Fruit fly (Drosophila melanogaster) whole organism, embryonic: ENCODE measurements around the gene CG9391.

Experiments
- Bgb ChIP-seq: fragments of 200-800 bp; sonication (Bioruptor generic); IDR thresholded peaks from 2 replicates; pipeline ENCODE4 v1.3.6; 2022; ENCODE audit warnings: missing biosample characterization, missing genetic modification characterization; ENCODE audit not compliant: partially characterized antibody
- CG10274 ChIP-seq: fragments of 200-800 bp; sonication (Bioruptor generic); optimal IDR thresholded peaks from 3 replicates; lab custom pipeline; 2017; ENCODE audit warnings: missing biosample characterization, mild to moderate bottlenecking, missing genetic modification characterization
- CG12744 ChIP-seq: fragments of 200-800 bp; sonication (Bioruptor generic); optimal IDR thresholded peaks from 2 replicates; lab custom pipeline; 2016; ENCODE audit warnings: missing biosample characterization, missing genetic modification characterization
- CG12769 ChIP-seq: fragments of 200-800 bp; sonication (Bioruptor generic); optimal IDR thresholded peaks from 2 replicates; lab custom pipeline; 2019; ENCODE audit warnings: missing biosample characterization, mild to moderate bottlenecking, missing genetic modification characterization, moderate library complexity
- CG13624 ChIP-seq: fragments of 200-800 bp; sonication (Bioruptor generic); optimal IDR thresholded peaks from 2 replicates; lab custom pipeline; 2016; ENCODE audit warnings: missing biosample characterization, missing genetic modification characterization
- CG15696 ChIP-seq: fragments of 200-800 bp; sonication (Bioruptor generic); optimal IDR thresholded peaks from 2 replicates; lab custom pipeline; 2019; ENCODE audit warnings: missing biosample characterization, mild to moderate bottlenecking, missing genetic modification characterization, moderate library complexity
- CG18262 ChIP-seq: fragments of 200-800 bp; optimal IDR thresholded peaks from 3 replicates; lab custom pipeline; 2019; ENCODE audit warnings: missing biosample characterization, mild to moderate bottlenecking, missing genetic modification characterization, moderate library complexity
- CG2712 ChIP-seq: fragments of 200-800 bp; optimal IDR thresholded peaks from 3 replicates; lab custom pipeline; 2019; ENCODE audit warnings: missing biosample characterization, mild to moderate bottlenecking, missing genetic modification characterization, moderate library complexity
- CG30431 ChIP-seq: fragments of 200-800 bp; sonication (Bioruptor generic); optimal IDR thresholded peaks from 2 replicates; lab custom pipeline; 2017; ENCODE audit warnings: missing biosample characterization, missing genetic modification characterization
- CG31441 ChIP-seq: fragments of 200-800 bp; sonication (Bioruptor generic); IDR thresholded peaks from 2 replicates; pipeline ENCODE4 v1.3.6; 2022; ENCODE audit warnings: missing biosample characterization, missing genetic modification characterization
- CG3281 ChIP-seq: fragments of 200-800 bp; sonication (Bioruptor generic); optimal IDR thresholded peaks from 3 replicates; lab custom pipeline; 2017; ENCODE audit warnings: missing biosample characterization, mild to moderate bottlenecking, missing genetic modification characterization
- CG3847 ChIP-seq: fragments of 200-800 bp; sonication (Bioruptor generic); IDR thresholded peaks from 2 replicates; pipeline ENCODE4 v1.3.6; 2022; ENCODE audit warnings: missing biosample characterization, missing genetic modification characterization
- CG43689 ChIP-seq: fragments of 200-800 bp; sonication (Bioruptor generic); IDR thresholded peaks from 2 replicates; pipeline ENCODE4 v1.3.6; 2022; ENCODE audit warnings: missing biosample characterization, missing genetic modification characterization
- CG6813 ChIP-seq: fragments of 200-800 bp; sonication (Bioruptor generic); optimal IDR thresholded peaks from 2 replicates; lab custom pipeline; 2017; ENCODE audit warnings: missing biosample characterization, missing genetic modification characterization, mild to moderate bottlenecking, moderate library complexity, missing genetic modification reagents
- CG7963 ChIP-seq: fragments of 200-800 bp; sonication (Bioruptor generic); IDR thresholded peaks from 3 replicates; pipeline ENCODE4 v1.3.6; 2022; ENCODE audit warnings: missing biosample characterization, missing genetic modification characterization; ENCODE audit not compliant: partially characterized antibody
- D19B ChIP-seq: fragments of 200-800 bp; sonication (Bioruptor generic); optimal IDR thresholded peaks from 2 replicates; lab custom pipeline; 2017; ENCODE audit warnings: missing biosample characterization, mild to moderate bottlenecking, missing genetic modification characterization
- Dbx ChIP-seq: fragments of 200-800 bp; sonication (Bioruptor generic); IDR thresholded peaks from 3 replicates; pipeline ENCODE4 v1.3.6; 2022; ENCODE audit warnings: missing biosample characterization, missing genetic modification characterization
- Drgx ChIP-seq: fragments of 200-800 bp; sonication (Bioruptor generic); IDR thresholded peaks from 2 replicates; pipeline ENCODE4 v1.3.6; 2022; ENCODE audit warnings: missing biosample characterization, missing genetic modification characterization
- Ets65A ChIP-seq: fragments of 200-800 bp; sonication (Bioruptor generic); peaks from one replicate; lab custom pipeline; 2016; ENCODE audit warnings: missing biosample characterization, missing genetic modification characterization
- Fer3 ChIP-seq: fragments of 200-800 bp; sonication (Bioruptor generic); optimal IDR thresholded peaks from 2 replicates; lab custom pipeline; 2018; ENCODE audit warnings: missing biosample characterization, mild to moderate bottlenecking, missing genetic modification characterization, moderate library complexity
- Gug ChIP-seq: fragments of 200-800 bp; sonication (Bioruptor generic); IDR thresholded peaks from 4 replicates; pipeline ENCODE4 v1.3.6; 2022; ENCODE audit warnings: missing biosample characterization, missing genetic modification characterization
- HLH4C ChIP-seq: fragments of 200-800 bp; sonication (Bioruptor generic); IDR thresholded peaks from 3 replicates; pipeline ENCODE4 v1.3.6; 2022; ENCODE audit warnings: missing biosample characterization, missing genetic modification characterization; ENCODE audit not compliant: partially characterized antibody
- Hmr ChIP-seq: fragments of 200-800 bp; sonication (Bioruptor generic); optimal IDR thresholded peaks from 3 replicates; lab custom pipeline; 2017; ENCODE audit warnings: mild to moderate bottlenecking, missing biosample characterization, missing genetic modification reagents, missing genetic modification characterization
- Med ChIP-seq: fragments of 200-800 bp; sonication (Bioruptor generic); peaks from one replicate; lab custom pipeline; 2016; ENCODE audit warnings: missing biosample characterization, missing genetic modification characterization, mild to moderate bottlenecking, inconsistent platforms, moderate library complexity
- Neu2 ChIP-seq: fragments of 200-800 bp; sonication (Bioruptor generic); optimal IDR thresholded peaks from 3 replicates; lab custom pipeline; 2016; ENCODE audit warnings: missing biosample characterization, missing genetic modification characterization, borderline replicate concordance
- Opbp ChIP-seq: fragments of 200-800 bp; sonication (Bioruptor generic); IDR thresholded peaks from 3 replicates; pipeline ENCODE4 v1.3.6; 2022; ENCODE audit warnings: missing biosample characterization, missing genetic modification characterization; ENCODE audit not compliant: partially characterized antibody
- Scr ChIP-seq: fragments of 200-800 bp; sonication (Bioruptor generic); IDR thresholded peaks from 2 replicates; pipeline ENCODE4 v1.3.6; 2022; ENCODE audit warnings: missing biosample characterization, missing genetic modification characterization; ENCODE audit not compliant: partially characterized antibody
- Side ChIP-seq: fragments of 200-800 bp; sonication (Bioruptor generic); optimal IDR thresholded peaks from 2 replicates; lab custom pipeline; 2016; ENCODE audit warnings: missing biosample characterization, missing genetic modification characterization
- Sox102F ChIP-seq: fragments of 200-800 bp; sonication (Bioruptor generic); optimal IDR thresholded peaks from 2 replicates; lab custom pipeline; 2018; ENCODE audit warnings: missing biosample characterization, mild to moderate bottlenecking, missing genetic modification characterization, moderate library complexity
- Trl ChIP-seq, 3 experiments: fragments of >200 bp in 2 of 3; fragments of 200-800 bp in 1 of 3; sonication (Bioruptor generic) in 1 of 3; optimal IDR thresholded peaks; 2 replicates in 1 of 3; 3 replicates in 2 of 3; lab custom pipeline; 2016 to 2017; ENCODE audit warnings: missing biosample characterization in 1 of 3, missing genetic modification characterization in 1 of 3
- Usf ChIP-seq: fragments of 200-800 bp; sonication (Bioruptor generic); optimal IDR thresholded peaks from 2 replicates; lab custom pipeline; 2017; ENCODE audit warnings: missing genotype, missing biosample characterization, missing genetic modification characterization
- Xbp1 ChIP-seq: fragments of 200-800 bp; sonication (Bioruptor generic); optimal IDR thresholded peaks from 3 replicates; lab custom pipeline; 2016; ENCODE audit warnings: missing biosample characterization, mild to moderate bottlenecking, missing genetic modification characterization
- al ChIP-seq: fragments of 200-800 bp; sonication (Bioruptor generic); IDR thresholded peaks from 2 replicates; pipeline ENCODE4 v1.3.6; 2022; ENCODE audit warnings: missing biosample characterization, missing genetic modification characterization
- ash1 ChIP-seq: fragments of 200-800 bp; sonication (Bioruptor generic); optimal IDR thresholded peaks from 2 replicates; lab custom pipeline; 2018; ENCODE audit warnings: missing biosample characterization, mild to moderate bottlenecking, missing genetic modification characterization
- bbx ChIP-seq: fragments of 200-800 bp; sonication (Bioruptor generic); IDR thresholded peaks from 2 replicates; pipeline ENCODE4 v1.3.6; 2022; ENCODE audit warnings: missing biosample characterization, missing genetic modification characterization; ENCODE audit not compliant: partially characterized antibody
- da ChIP-seq: fragments of 200-800 bp; sonication (Bioruptor generic); optimal IDR thresholded peaks from 2 replicates; lab custom pipeline; 2016; ENCODE audit warnings: missing biosample characterization, missing genetic modification characterization
- eyg ChIP-seq: fragments of 200-800 bp; sonication (Bioruptor generic); optimal IDR thresholded peaks from 3 replicates; lab custom pipeline; 2016; ENCODE audit warnings: missing biosample characterization, missing genetic modification characterization
- gce ChIP-seq: fragments of 200-800 bp; sonication (Bioruptor generic); IDR thresholded peaks from 3 replicates; pipeline ENCODE4 v1.3.6; 2022; ENCODE audit warnings: missing biosample characterization, missing genetic modification characterization
- gem ChIP-seq: fragments of 200-800 bp; sonication (Bioruptor generic); optimal IDR thresholded peaks from 2 replicates; lab custom pipeline; 2019; ENCODE audit warnings: missing biosample characterization, mild to moderate bottlenecking, missing genetic modification characterization, moderate library complexity
- mirr ChIP-seq: fragments of 200-800 bp; sonication (Bioruptor generic); optimal IDR thresholded peaks from 3 replicates; lab custom pipeline; 2018; ENCODE audit warnings: missing biosample characterization, mild to moderate bottlenecking, missing genetic modification characterization
- nerfin-2 ChIP-seq: fragments of 200-800 bp; sonication (Bioruptor generic); IDR thresholded peaks from 2 replicates; pipeline ENCODE4 v1.3.6; 2022; ENCODE audit warnings: missing biosample characterization, missing genetic modification characterization; ENCODE audit not compliant: partially characterized antibody
- pb ChIP-seq: fragments of 200-800 bp; sonication (Bioruptor generic); optimal IDR thresholded peaks from 3 replicates; lab custom pipeline; 2016; ENCODE audit warnings: missing biosample characterization, missing genetic modification characterization
- row ChIP-seq: fragments of 200-800 bp; sonication (Bioruptor generic); IDR thresholded peaks from 3 replicates; pipeline ENCODE4 v1.3.6; 2022; ENCODE audit warnings: missing biosample characterization, missing genetic modification characterization
- sc ChIP-seq, 3 experiments: fragments of >200 bp in 2 of 3; fragments of 200-800 bp in 1 of 3; sonication (Bioruptor generic) in 1 of 3; optimal IDR thresholded peaks; 2 replicates in 2 of 3; 3 replicates in 1 of 3; lab custom pipeline; 2017; ENCODE audit warnings: mild to moderate bottlenecking in 1 of 3, missing biosample characterization in 1 of 3, missing genetic modification characterization in 1 of 3, missing genetic modification reagents in 1 of 3
- tna ChIP-seq: fragments of 200-800 bp; sonication (Bioruptor generic); IDR thresholded peaks from 2 replicates; pipeline ENCODE4 v1.3.6; 2022; ENCODE audit warnings: missing biosample characterization, missing genetic modification characterization; ENCODE audit not compliant: partially characterized antibody
- zf30C ChIP-seq: fragments of 200-800 bp; sonication (Bioruptor generic); optimal IDR thresholded peaks from 3 replicates; lab custom pipeline; 2018; ENCODE audit warnings: missing biosample characterization, mild to moderate bottlenecking, missing genetic modification characterization

The CG9391 gene

DNA sequence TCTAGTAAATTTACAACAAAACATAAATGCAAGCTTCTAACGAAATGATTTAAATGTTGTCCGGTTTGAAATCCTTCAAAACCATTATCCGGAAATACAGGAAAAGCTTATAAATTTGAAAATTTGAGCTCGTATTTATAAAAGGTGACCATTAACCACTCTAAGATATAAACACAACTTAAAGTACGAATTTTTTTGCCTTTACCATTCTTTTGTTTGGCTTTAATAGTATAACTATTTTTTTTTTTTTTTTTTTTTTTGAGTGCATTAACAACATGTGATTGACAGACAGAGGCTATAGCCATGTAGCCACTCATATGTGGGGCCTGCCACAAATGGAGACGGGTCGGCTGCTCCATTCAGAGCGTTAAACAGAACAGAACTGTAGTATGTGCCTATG lies 24.7 kb downstream of the CG9391 start:
- TF ChIP-seq CG43689 (GFP tag; lab: Robert Waterston, UW) = no peak
- TF ChIP-seq CG30431 (GFP tag; lab: Kevin White, UChicago) = no peak
- no peak for TF ChIP-seq Dbx
- TF ChIP-seq gem (tag; lab: Kevin White, UChicago) = peak; percentile 19
- no peak for TF ChIP-seq CG6813 (GFP tag; lab: Kevin White, UChicago)
- no peak for TF ChIP-seq eyg (GFP tag; lab: Kevin White, UChicago)
- TF ChIP-seq Usf (GFP tag; lab: Kevin White, UChicago) = no peak
- TF ChIP-seq Sox102F (GFP tag; lab: Kevin White, UChicago) = peak; percentile 1
- TF ChIP-seq Drgx (GFP tag; lab: Robert Waterston, UW) = 0 out of 2 replicates have a peak, but pooled peaks have one; percentile 23
- TF ChIP-seq CG2712 (tag; lab: Kevin White, UChicago) = peak; percentile 0
- TF ChIP-seq CG18262 (tag; lab: Kevin White, UChicago) = peak; percentile 5
- TF ChIP-seq CG15696 (tag; lab: Kevin White, UChicago) = no peak
- 0 out of 2 replicates have a peak, but pooled peaks have one; percentile 20 for TF ChIP-seq CG31441 (GFP tag; lab: Robert Waterston, UW)
- TF ChIP-seq, all 482 proteins: peak for 6

DNA sequence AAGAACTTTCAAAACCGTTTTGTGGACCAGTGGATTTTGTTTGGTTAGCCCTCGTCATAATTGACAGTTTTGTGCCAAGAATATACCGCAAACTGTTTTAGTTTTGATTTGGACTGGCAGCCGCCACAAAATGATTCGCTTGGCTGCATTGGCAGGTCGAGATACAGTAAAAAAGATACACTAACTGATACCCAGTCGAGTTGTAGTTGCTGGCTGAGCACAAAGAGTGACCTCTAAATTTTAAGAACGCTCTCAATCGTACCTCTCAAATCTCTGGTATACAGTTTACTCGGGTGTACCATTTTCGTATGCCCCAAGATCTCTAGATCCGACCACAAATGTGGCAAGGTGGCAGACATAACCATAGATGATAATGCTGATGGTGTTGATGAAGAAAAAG lies 25.2 kb downstream of the CG9391 start:
- TF ChIP-seq zf30C (no peak), da (GFP tag; lab: Kevin White, UChicago) (no peak), HLH4C (GFP tag; lab: Robert Waterston, UW) (peak; percentile 65), Side (no peak), nerfin-2 (peak; percentile 33; the same call in 1 of the 2 replicates), Med (GFP tag; lab: Kevin White, UChicago) (peak; percentile 10), Opbp (GFP tag; lab: Robert Waterston, UW) (0 out of 3 replicates have a peak, but pooled peaks have one; percentile 25), CG7963 (GFP tag; lab: Robert Waterston, UW) (0 out of 3 replicates have a peak, but pooled peaks have one; percentile 38), bbx (GFP tag; lab: Robert Waterston, UW) (peak; percentile 34), tna (peak; percentile 55; the same call in 1 of the 2 replicates), Scr (GFP tag; lab: Robert Waterston, UW) (0 out of 2 replicates have a peak, but pooled peaks have one; percentile 16), Ets65A (GFP tag; lab: Kevin White, UChicago) (peak; percentile 93), mirr (no peak), Bgb (GFP tag; lab: Robert Waterston, UW) (peak; percentile 38; the same call in 1 of the 2 replicates)

DNA sequence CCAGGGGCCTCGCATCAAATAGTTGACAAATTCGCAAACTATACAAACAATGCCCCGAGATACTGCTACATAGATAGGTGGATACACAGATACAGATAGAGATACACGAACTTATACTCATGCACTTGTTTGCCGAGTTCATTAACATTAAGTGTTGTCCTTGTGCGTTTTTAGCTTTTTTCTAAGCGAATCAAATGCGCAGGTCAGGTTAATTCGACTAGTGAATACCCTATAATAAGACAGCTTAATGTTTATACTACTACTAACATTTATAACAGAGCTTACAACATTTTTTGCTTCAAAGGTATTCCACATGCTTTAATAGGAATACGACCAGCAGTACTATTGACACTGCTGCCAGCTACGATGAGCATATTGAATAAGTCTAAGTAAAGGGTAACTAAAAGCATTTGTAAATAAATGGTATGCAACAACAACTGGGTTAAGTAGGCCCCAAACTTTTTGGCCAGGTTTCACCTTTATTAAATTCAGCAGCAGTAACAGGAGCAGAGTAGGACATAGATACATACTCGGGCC lies 26.6 kb downstream of the CG9391 start:
- no peak for TF ChIP-seq pb (GFP tag; lab: Kevin White, UChicago)
- TF ChIP-seq row (GFP tag; lab: Robert Waterston, UW) = peak; percentile 42; the same call in 2 of the 3 replicates
- TF ChIP-seq Neu2 (GFP tag; lab: Kevin White, UChicago) = no peak
- no peak for TF ChIP-seq Xbp1 (GFP tag; lab: Kevin White, UChicago)
- no peak for TF ChIP-seq CG3847
- TF ChIP-seq gce (GFP tag; lab: Robert Waterston, UW) = no peak
- TF ChIP-seq Fer3 = peak; percentile 4
- TF ChIP-seq CG10274 (GFP tag; lab: Kevin White, UChicago) = peak; percentile 20
- no peak for TF ChIP-seq ash1
- TF ChIP-seq D19B = peak; percentile 48
- no peak for TF ChIP-seq CG12744
- TF ChIP-seq CG12769 (tag; lab: Kevin White, UChicago) = peak; percentile 47
- no peak for TF ChIP-seq Trl (optimal IDR thresholded peaks at IDR 0.05; lab: Kevin White, UChicago)
- no peak for TF ChIP-seq Trl (GFP tag; optimal IDR thresholded peaks at IDR 0.05; lab: Kevin White, UChicago)
- TF ChIP-seq Gug (GFP tag; lab: Robert Waterston, UW) = 0 out of 4 replicates have a peak, but pooled peaks have one; percentile 1
- TF ChIP-seq sc (optimal IDR thresholded peaks at IDR 0.05; lab: Kevin White, UChicago) = no peak
- no peak for TF ChIP-seq sc (GFP tag; optimal IDR thresholded peaks at IDR 0.05; lab: Kevin White, UChicago)
- TF ChIP-seq al (GFP tag; lab: Robert Waterston, UW) = peak; percentile 37; the same call in 1 of the 2 replicates
- TF ChIP-seq mirr = no peak
- peak; percentile 17 for TF ChIP-seq CG3281 (GFP tag; lab: Kevin White, UChicago)
- peak; percentile 13 for TF ChIP-seq Hmr (GFP tag; lab: Kevin White, UChicago)
- TF ChIP-seq CG13624 = peak; percentile 18
